Fruit fly (Drosophila melanogaster) whole organism: ENCODE results near the gene CG11601.
A peak's percentile ranks its signal among the peaks of the same experiment; 100 is the strongest.

ENCODE experiments used
- CG8478 ChIP-seq: fragments of >200 bp; optimal IDR thresholded peaks from 2 replicates; lab custom pipeline; 2018; ENCODE audit warnings: inconsistent platforms
- Dll ChIP-seq: fragments of >200 bp; optimal IDR thresholded peaks from 2 replicates; lab custom pipeline; 2017
- EcR ChIP-seq, 2 experiments: fragments of >200 bp; optimal IDR thresholded peaks; 2 replicates each; lab custom pipeline; 2017; ENCODE audit warnings: missing biosample characterization in 2 of 2, missing genetic modification characterization in 2 of 2, missing genetic modification reagents in 2 of 2
- pan ChIP-seq: fragments of >200 bp; optimal IDR thresholded peaks from 2 replicates; lab custom pipeline; 2017
- psq ChIP-seq: fragments of >200 bp; optimal IDR thresholded peaks from 2 replicates; lab custom pipeline; 2017
- usp ChIP-seq: fragments of >200 bp; optimal IDR thresholded peaks from 2 replicates; lab custom pipeline; 2017; ENCODE audit warnings: missing biosample characterization, missing genetic modification characterization, mixed read lengths

Gene CG11601

dm6 chr2L:252174-252573 lies 30.9 kb downstream of the CG11601 start, which contains the start of gene Rpp30:
Rpp30 (minus strand) TSS chr2L:252373.
- no peak for TF ChIP-seq EcR (GFP tag; optimal IDR thresholded peaks at IDR 0.05; lab: Kevin White, UChicago)
- no peak for TF ChIP-seq usp (GFP tag; lab: Kevin White, UChicago)
- TF ChIP-seq pan (lab: Kevin White, UChicago): no peak
- no peak for TF ChIP-seq psq
- TF ChIP-seq Dll (lab: Kevin White, UChicago): no peak
- TF ChIP-seq CG8478 (lab: Kevin White, UChicago): no peak

DNA sequence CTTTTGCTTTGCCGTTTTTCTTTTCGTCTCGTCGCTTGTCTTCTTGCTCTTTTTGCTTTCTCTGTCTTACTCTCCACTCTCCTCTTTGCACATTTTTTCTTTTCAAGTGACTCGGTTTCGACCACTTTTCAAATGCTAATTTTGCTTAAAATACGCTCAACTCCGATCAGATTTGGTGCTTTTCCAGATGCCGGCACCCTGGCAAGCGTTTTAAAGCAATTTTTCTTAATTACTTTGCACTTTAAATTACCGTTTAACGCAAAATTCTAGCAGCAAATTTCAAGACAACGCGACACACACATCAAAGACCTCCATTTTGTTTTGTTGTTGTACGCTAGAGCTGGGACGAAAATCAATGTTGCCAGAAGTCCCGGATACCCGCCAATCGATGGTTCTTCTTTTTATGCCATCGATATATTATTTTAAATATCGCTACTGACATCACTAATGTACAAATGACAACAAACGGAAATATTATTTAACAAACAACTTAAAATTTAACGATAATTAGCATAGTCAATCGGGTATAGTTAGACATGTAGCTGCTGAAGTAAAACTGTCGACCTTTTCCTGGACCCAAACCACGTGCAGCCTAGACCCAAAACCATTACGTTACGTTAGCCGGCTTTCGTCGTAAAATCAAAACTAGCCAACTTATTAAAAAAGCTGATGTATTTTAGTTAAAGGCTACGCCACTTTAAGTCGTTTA lies 32.4 kb downstream of the CG11601 start, which contains the start of gene kis:
Gene kis, minus strand, starts transcription at position 317 of the 709 bp plus-strand sequence.
- TF ChIP-seq usp (GFP tag; lab: Kevin White, UChicago): no peak
- TF ChIP-seq EcR (GFP tag; optimal IDR thresholded peaks at IDR 0.05; lab: Kevin White, UChicago): no peak
- no peak for TF ChIP-seq CG8478 (lab: Kevin White, UChicago)
- no peak for TF ChIP-seq psq
- TF ChIP-seq pan (lab: Kevin White, UChicago): no peak
- TF ChIP-seq Dll (lab: Kevin White, UChicago): no peak

- TF ChIP-seq Dll (lab: Kevin White, UChicago) (peak; percentile 91), usp (GFP tag; lab: Kevin White, UChicago) (no peak), EcR (GFP tag; optimal IDR thresholded peaks at IDR 0.05; lab: Kevin White, UChicago) (no peak), psq (no peak), CG8478 (lab: Kevin White, UChicago) (no peak)
These were observed 33.8 kb downstream of the CG11601 start for dm6 chr2L:249048-249825.

DNA sequence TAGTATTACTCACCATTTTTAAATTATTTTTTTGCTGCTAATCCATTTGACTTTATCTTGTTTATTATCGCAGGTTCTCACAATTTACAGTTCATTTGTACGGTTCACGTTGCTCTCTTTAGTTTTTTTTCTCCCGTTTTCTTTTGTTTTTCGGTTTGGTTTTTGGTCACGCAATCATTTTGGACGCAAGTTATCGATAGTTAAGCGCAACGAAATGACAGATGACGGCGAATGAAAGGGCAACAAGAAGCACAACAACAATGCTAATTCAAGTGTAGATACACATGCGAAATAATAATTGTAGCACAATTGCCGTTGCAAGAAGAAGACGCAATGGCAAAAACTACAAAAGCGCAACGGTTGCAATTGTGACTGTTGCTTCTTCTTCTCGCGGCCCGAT lies 34.5 kb downstream of the CG11601 start:
- TF ChIP-seq pan (lab: Kevin White, UChicago) (no peak), Dll (lab: Kevin White, UChicago) (no peak), usp (GFP tag; lab: Kevin White, UChicago) (no peak), psq (no peak), EcR (GFP tag; optimal IDR thresholded peaks at IDR 0.05; lab: Kevin White, UChicago) (no peak), CG8478 (lab: Kevin White, UChicago) (no peak)

DNA sequence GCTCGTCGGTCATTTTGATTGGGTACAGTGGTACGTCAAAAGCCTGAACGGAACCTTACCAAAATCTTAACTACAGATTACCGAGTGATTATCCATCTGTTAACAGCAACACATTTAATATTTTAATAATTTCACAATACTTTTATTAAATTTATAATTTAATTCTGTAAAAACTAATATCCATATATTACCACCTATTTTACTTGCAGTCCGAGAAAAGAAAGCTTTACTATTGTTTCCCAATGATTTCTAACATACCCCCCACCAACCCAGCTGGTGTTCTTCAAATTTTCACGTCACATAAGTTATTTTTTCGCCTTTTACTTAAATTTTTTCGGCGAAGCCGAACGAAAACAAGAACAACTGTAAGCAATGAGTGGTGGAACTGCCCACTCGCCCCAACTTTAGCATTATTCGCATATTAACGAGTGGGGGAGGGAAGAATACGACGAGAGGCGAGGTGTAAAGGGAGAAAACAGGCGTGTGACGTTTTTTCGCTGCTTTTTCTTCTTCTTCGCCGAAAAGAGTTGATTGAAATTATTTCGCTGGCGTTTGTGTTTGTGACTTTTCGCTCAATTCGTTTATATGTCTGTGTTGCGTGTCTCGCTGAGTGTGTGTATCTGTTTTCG lies 35.1 kb downstream of the CG11601 start:
- TF ChIP-seq Dll (lab: Kevin White, UChicago) (no peak), usp (GFP tag; lab: Kevin White, UChicago) (no peak), pan (lab: Kevin White, UChicago) (no peak), CG8478 (lab: Kevin White, UChicago) (no peak), psq (no peak), EcR (GFP tag; optimal IDR thresholded peaks at IDR 0.05; lab: Kevin White, UChicago) (no peak)

DNA sequence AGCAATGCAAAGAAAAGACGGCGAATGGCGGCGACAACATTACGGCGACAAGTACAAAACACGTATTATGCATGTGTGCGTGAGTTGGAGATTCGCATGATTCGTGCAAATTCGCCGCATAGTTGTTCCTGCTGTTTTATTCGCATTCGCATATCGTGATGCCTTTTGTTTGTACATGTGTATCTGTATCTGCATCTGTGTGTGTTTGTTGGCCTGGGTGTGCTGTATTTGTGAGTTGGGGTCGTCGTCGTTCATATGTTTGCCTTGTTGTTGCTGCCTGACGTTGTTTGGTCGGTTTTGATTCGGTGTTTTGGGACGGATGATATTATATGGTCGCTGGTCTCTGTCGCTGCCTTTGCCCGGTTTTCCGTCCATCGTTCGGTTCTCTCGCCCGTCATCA lies 35.6 kb downstream of the CG11601 start:
- TF ChIP-seq usp (GFP tag; lab: Kevin White, UChicago) (no peak), pan (lab: Kevin White, UChicago) (no peak), CG8478 (lab: Kevin White, UChicago) (no peak), Dll (lab: Kevin White, UChicago) (no peak), psq (no peak), EcR (GFP tag; optimal IDR thresholded peaks at IDR 0.05; lab: Kevin White, UChicago) (no peak)

DNA sequence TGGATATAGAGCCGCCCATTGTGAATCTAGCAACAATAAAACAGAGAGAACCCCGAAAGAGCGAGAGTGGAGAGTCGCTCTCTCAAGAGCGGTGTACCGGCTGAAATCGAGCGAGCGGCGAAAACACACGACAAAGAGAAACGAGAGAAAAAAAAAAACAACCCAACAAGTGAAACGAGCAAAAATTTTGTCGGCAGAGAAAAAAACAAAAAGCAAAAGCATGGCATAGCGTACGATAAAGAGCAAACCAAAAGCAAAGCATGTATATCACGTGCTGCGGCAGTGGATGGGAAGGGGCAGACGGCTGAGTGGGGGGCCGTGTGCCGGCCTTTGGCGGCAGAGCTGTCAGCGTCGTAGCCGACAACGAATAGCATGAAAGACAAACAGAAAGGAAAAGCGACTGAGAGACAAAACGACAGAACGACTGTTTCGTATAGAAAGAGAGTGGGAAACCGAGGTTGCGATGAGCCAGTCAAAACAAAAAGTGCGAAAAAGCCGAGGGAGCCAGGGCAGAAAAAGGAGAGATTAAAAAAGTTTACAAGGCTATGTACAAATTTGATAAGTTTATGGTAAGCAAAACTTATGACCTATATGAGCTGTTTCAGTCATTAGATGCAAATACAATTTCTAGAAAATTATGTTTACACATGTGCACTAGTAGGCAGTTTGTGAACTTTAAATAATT lies 36.3 kb downstream of the CG11601 start:
- TF ChIP-seq Dll (lab: Kevin White, UChicago): peak; percentile 79
- no peak for TF ChIP-seq psq

DNA sequence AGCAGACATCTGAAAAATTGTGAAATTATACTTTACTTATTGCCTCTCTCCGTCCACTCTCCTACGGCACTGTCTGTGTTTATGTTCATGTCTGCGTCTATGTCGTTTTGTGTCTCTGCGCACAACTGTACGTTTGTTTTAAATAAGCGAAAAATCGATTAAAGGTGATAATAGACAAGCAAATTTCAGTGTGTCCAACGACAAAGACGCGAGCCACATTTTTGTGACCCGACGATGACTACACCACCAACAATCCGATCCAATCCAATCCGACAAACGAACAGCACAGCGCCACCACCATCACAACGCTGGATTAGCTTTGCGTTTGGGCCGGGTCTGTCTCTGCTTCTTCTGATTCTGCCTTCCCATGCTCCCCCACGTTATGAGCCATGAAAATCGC lies 38.5 kb downstream of the CG11601 start:
- TF ChIP-seq pan (lab: Kevin White, UChicago): no peak
- no peak for TF ChIP-seq Dll (lab: Kevin White, UChicago)
- no peak for TF ChIP-seq psq
- no peak for TF ChIP-seq usp (GFP tag; lab: Kevin White, UChicago)
- no peak for TF ChIP-seq CG8478 (lab: Kevin White, UChicago)

dm6 chr2L:243819-244218 lies 39.2 kb downstream of the CG11601 start:
- TF ChIP-seq psq (no peak), CG8478 (lab: Kevin White, UChicago) (no peak), pan (lab: Kevin White, UChicago) (no peak), usp (GFP tag; lab: Kevin White, UChicago) (no peak), Dll (lab: Kevin White, UChicago) (no peak), EcR (GFP tag; optimal IDR thresholded peaks at IDR 0.05; lab: Kevin White, UChicago) (no peak)

dm6 chr2L:243123-243522 lies 39.9 kb downstream of the CG11601 start:
- TF ChIP-seq CG8478 (lab: Kevin White, UChicago) (no peak), Dll (lab: Kevin White, UChicago) (no peak), psq (no peak), pan (lab: Kevin White, UChicago) (no peak), usp (GFP tag; lab: Kevin White, UChicago) (no peak), EcR (GFP tag; optimal IDR thresholded peaks at IDR 0.05; lab: Kevin White, UChicago) (no peak)

dm6 chr2L:241415-241814 lies 41.7 kb downstream of the CG11601 start:
- TF ChIP-seq usp (GFP tag; lab: Kevin White, UChicago) (no peak), Dll (lab: Kevin White, UChicago) (no peak), EcR (GFP tag; optimal IDR thresholded peaks at IDR 0.05; lab: Kevin White, UChicago) (no peak), psq (no peak), CG8478 (lab: Kevin White, UChicago) (no peak)
